Fruit fly (Drosophila melanogaster) whole organism, embryonic: ENCODE data around the gene CG13126.

ENCODE experiments used
- B-H1 ChIP-seq: fragments of 200-800 bp; sonication (Bioruptor generic); IDR thresholded peaks from 3 replicates; pipeline ENCODE4 v1.3.6; 2022; ENCODE audit warnings: missing biosample characterization, missing genetic modification characterization
- BtbVII ChIP-seq: fragments of 200-800 bp; sonication (Bioruptor generic); optimal IDR thresholded peaks from 3 replicates; lab custom pipeline; 2017; ENCODE audit warnings: missing biosample characterization, mild to moderate bottlenecking, missing genetic modification characterization
- C15 ChIP-seq: fragments of 200-800 bp; sonication (Bioruptor generic); IDR thresholded peaks from 3 replicates; pipeline ENCODE4 v1.3.6; 2022; ENCODE audit warnings: missing biosample characterization, missing genetic modification characterization
- CG10366 ChIP-seq: fragments of 200-800 bp; sonication (Bioruptor generic); IDR thresholded peaks from 2 replicates; pipeline ENCODE4 v1.3.6; 2022; ENCODE audit warnings: missing biosample characterization, missing genetic modification characterization
- CG10979 ChIP-seq: fragments of 200-800 bp; sonication (Bioruptor generic); optimal IDR thresholded peaks from 2 replicates; lab custom pipeline; 2018; ENCODE audit warnings: missing biosample characterization, mild to moderate bottlenecking, missing genetic modification characterization, moderate library complexity
- CG12155 ChIP-seq: fragments of 200-800 bp; sonication (Bioruptor generic); optimal IDR thresholded peaks from 3 replicates; lab custom pipeline; 2016; ENCODE audit warnings: missing biosample characterization, missing genetic modification characterization
- CG12219 ChIP-seq: fragments of 200-800 bp; sonication (Bioruptor generic); optimal IDR thresholded peaks from 3 replicates; lab custom pipeline; 2018; ENCODE audit warnings: missing biosample characterization, mild to moderate bottlenecking, missing genetic modification characterization
- CG12236 ChIP-seq: fragments of 200-800 bp; sonication (Bioruptor generic); optimal IDR thresholded peaks from 2 replicates; lab custom pipeline; 2016; ENCODE audit warnings: missing biosample characterization, missing genetic modification characterization
- CG12299 ChIP-seq: fragments of 200-800 bp; sonication (Bioruptor generic); optimal IDR thresholded peaks from 2 replicates; lab custom pipeline; 2018; ENCODE audit warnings: missing biosample characterization, mild to moderate bottlenecking, missing genetic modification characterization
- CG12391 ChIP-seq: fragments of 200-800 bp; sonication (Bioruptor generic); optimal IDR thresholded peaks from 3 replicates; lab custom pipeline; 2018; ENCODE audit warnings: missing biosample characterization, mild to moderate bottlenecking, missing genetic modification characterization, moderate library complexity
- CG15073 ChIP-seq: fragments of 200-800 bp; sonication (Bioruptor generic); optimal IDR thresholded peaks from 2 replicates; lab custom pipeline; 2016; ENCODE audit warnings: missing biosample characterization, missing genetic modification characterization
- CG15269 ChIP-seq: fragments of 200-800 bp; sonication (Bioruptor generic); optimal IDR thresholded peaks from 2 replicates; lab custom pipeline; 2018; ENCODE audit warnings: missing biosample characterization, mild to moderate bottlenecking, missing genetic modification characterization, moderate library complexity
- CG15514 ChIP-seq: fragments of 200-800 bp; sonication (Bioruptor generic); optimal IDR thresholded peaks from 3 replicates; lab custom pipeline; 2017; ENCODE audit warnings: missing biosample characterization, missing genetic modification characterization, mild to moderate bottlenecking, moderate library complexity, missing genetic modification reagents
- CG16813 ChIP-seq: fragments of 200-800 bp; sonication (Bioruptor generic); IDR thresholded peaks from 3 replicates; pipeline ENCODE4 v1.3.6; 2022; ENCODE audit warnings: missing biosample characterization, missing genetic modification characterization; ENCODE audit not compliant: partially characterized antibody
- CG17612 ChIP-seq: fragments of 200-800 bp; sonication (Bioruptor generic); IDR thresholded peaks from 2 replicates; pipeline ENCODE4 v1.3.6; 2022; ENCODE audit warnings: missing biosample characterization, missing genetic modification characterization
- CG2202 ChIP-seq: fragments of 200-800 bp; sonication (Bioruptor generic); optimal IDR thresholded peaks from 2 replicates; lab custom pipeline; 2018; ENCODE audit warnings: missing biosample characterization, mild to moderate bottlenecking, missing genetic modification characterization
- CG2875 ChIP-seq: fragments of 200-800 bp; sonication (Bioruptor generic); optimal IDR thresholded peaks from 2 replicates; lab custom pipeline; 2017; ENCODE audit warnings: missing biosample characterization, mild to moderate bottlenecking, missing genetic modification characterization, missing genetic modification reagents
- CG2889 ChIP-seq: fragments of 200-800 bp; sonication (Bioruptor generic); IDR thresholded peaks from 3 replicates; pipeline ENCODE4 v1.3.6; 2022; ENCODE audit warnings: missing biosample characterization, missing genetic modification characterization
- CG33557 ChIP-seq: fragments of 200-800 bp; sonication (Bioruptor generic); optimal IDR thresholded peaks from 2 replicates; lab custom pipeline; 2019; ENCODE audit warnings: missing biosample characterization, mild to moderate bottlenecking, missing genetic modification characterization, moderate library complexity
- CG34224 ChIP-seq: fragments of 200-800 bp; sonication (Bioruptor generic); IDR thresholded peaks from 3 replicates; pipeline ENCODE4 v1.3.6; 2022; ENCODE audit warnings: missing biosample characterization, missing genetic modification characterization; ENCODE audit not compliant: partially characterized antibody
- CG3838 ChIP-seq: fragments of 200-800 bp; sonication (Bioruptor generic); optimal IDR thresholded peaks from 3 replicates; lab custom pipeline; 2016; ENCODE audit warnings: missing biosample characterization, missing genetic modification characterization
- CG7745 ChIP-seq: fragments of 200-800 bp; sonication (Bioruptor generic); optimal IDR thresholded peaks from 2 replicates; lab custom pipeline; 2018; ENCODE audit warnings: missing biosample characterization, mild to moderate bottlenecking, missing genetic modification characterization, moderate library complexity
- CG7839 ChIP-seq: fragments of 200-800 bp; sonication (Bioruptor generic); optimal IDR thresholded peaks from 3 replicates; lab custom pipeline; 2018; ENCODE audit warnings: missing biosample characterization, mild to moderate bottlenecking, missing genetic modification characterization, moderate library complexity
- CG9727 ChIP-seq: fragments of 200-800 bp; sonication (Bioruptor generic); optimal IDR thresholded peaks from 3 replicates; lab custom pipeline; 2017; ENCODE audit warnings: missing biosample characterization, mild to moderate bottlenecking, missing genetic modification characterization
- CG9932 ChIP-seq: fragments of 200-800 bp; sonication (Bioruptor generic); IDR thresholded peaks from 2 replicates; pipeline ENCODE4 v1.3.6; 2022; ENCODE audit warnings: missing biosample characterization, missing genetic modification characterization
- E2f1 ChIP-seq: fragments of 200-800 bp; sonication (Bioruptor generic); IDR thresholded peaks from 2 replicates; pipeline ENCODE4 v1.3.6; 2022; ENCODE audit warnings: missing biosample characterization, missing genetic modification characterization
- Elba2 ChIP-seq: fragments of 200-800 bp; sonication (Bioruptor generic); optimal IDR thresholded peaks from 3 replicates; lab custom pipeline; 2016; ENCODE audit warnings: missing biosample characterization, missing genetic modification characterization
- GATAe ChIP-seq: fragments of 200-800 bp; sonication (Bioruptor generic); conservative IDR thresholded peaks from 2 replicates; pipeline ENCODE4 v1.3.6; 2022; ENCODE audit warnings: missing biosample characterization, missing genetic modification characterization
- Hand ChIP-seq: fragments of 200-800 bp; sonication (Bioruptor generic); optimal IDR thresholded peaks from 2 replicates; lab custom pipeline; 2017; ENCODE audit warnings: mild to moderate bottlenecking, missing biosample characterization, missing genetic modification reagents, missing genetic modification characterization
- Kr ChIP-seq: fragments of 200-800 bp; sonication (Bioruptor generic); optimal IDR thresholded peaks from 2 replicates; lab custom pipeline; 2017; ENCODE audit warnings: missing biosample characterization, mild to moderate bottlenecking, missing genetic modification characterization
- Lpt ChIP-seq: fragments of >200 bp; optimal IDR thresholded peaks from 2 replicates; lab custom pipeline; 2018; ENCODE audit warnings: missing biosample characterization, missing genetic modification characterization
- Sry-δ ChIP-seq: fragments of 200-800 bp; sonication (Bioruptor generic); optimal IDR thresholded peaks from 2 replicates; lab custom pipeline; 2016; ENCODE audit warnings: missing biosample characterization, missing genetic modification characterization
- Ssrp ChIP-seq: fragments of 200-800 bp; sonication (Bioruptor generic); optimal IDR thresholded peaks from 2 replicates; lab custom pipeline; 2018; ENCODE audit warnings: missing biosample characterization, mild to moderate bottlenecking, missing genetic modification characterization, moderate library complexity
- Taf1 ChIP-seq: fragments of 200-800 bp; sonication (Bioruptor generic); IDR thresholded peaks from 2 replicates; pipeline ENCODE4 v1.3.6; 2022; ENCODE audit warnings: missing biosample characterization, missing genetic modification characterization
- al ChIP-seq: fragments of 200-800 bp; sonication (Bioruptor generic); IDR thresholded peaks from 2 replicates; pipeline ENCODE4 v1.3.6; 2022; ENCODE audit warnings: missing biosample characterization, missing genetic modification characterization
- az2 ChIP-seq: fragments of 200-800 bp; sonication (Bioruptor generic); optimal IDR thresholded peaks from 3 replicates; lab custom pipeline; 2016; ENCODE audit warnings: missing biosample characterization, missing genetic modification characterization
- dmrt11E ChIP-seq: fragments of 200-800 bp; sonication (Bioruptor generic); optimal IDR thresholded peaks from 3 replicates; lab custom pipeline; 2018; ENCODE audit warnings: missing biosample characterization, mild to moderate bottlenecking, missing genetic modification characterization, moderate library complexity
- gsb ChIP-seq: fragments of 200-800 bp; sonication (Bioruptor generic); IDR thresholded peaks from 2 replicates; pipeline ENCODE4 v1.3.6; 2022; ENCODE audit warnings: missing biosample characterization, missing genetic modification characterization
- ham ChIP-seq: fragments of 200-800 bp; sonication (Bioruptor generic); IDR thresholded peaks from 2 replicates; pipeline ENCODE4 v1.3.6; 2022; ENCODE audit warnings: missing biosample characterization, missing genetic modification characterization
- ind ChIP-seq: fragments of 200-800 bp; sonication (Bioruptor generic); optimal IDR thresholded peaks from 3 replicates; lab custom pipeline; 2016; ENCODE audit warnings: missing biosample characterization, missing genetic modification characterization
- kah ChIP-seq: fragments of 200-800 bp; sonication (Bioruptor generic); optimal IDR thresholded peaks from 2 replicates; lab custom pipeline; 2018; ENCODE audit warnings: missing biosample characterization, mild to moderate bottlenecking, missing genetic modification characterization
- nerfin-2 ChIP-seq: fragments of 200-800 bp; sonication (Bioruptor generic); IDR thresholded peaks from 2 replicates; pipeline ENCODE4 v1.3.6; 2022; ENCODE audit warnings: missing biosample characterization, missing genetic modification characterization; ENCODE audit not compliant: partially characterized antibody
- pnt ChIP-seq: fragments of 200-800 bp; sonication (Bioruptor generic); optimal IDR thresholded peaks from 3 replicates; lab custom pipeline; 2016; ENCODE audit warnings: missing biosample characterization, missing genetic modification characterization
- psq ChIP-seq: fragments of 200-800 bp; sonication (Bioruptor generic); optimal IDR thresholded peaks from 2 replicates; lab custom pipeline; 2017; ENCODE audit warnings: missing biosample characterization, missing genetic modification characterization
- row ChIP-seq: fragments of 200-800 bp; sonication (Bioruptor generic); IDR thresholded peaks from 3 replicates; pipeline ENCODE4 v1.3.6; 2022; ENCODE audit warnings: missing biosample characterization, missing genetic modification characterization
- slbo ChIP-seq: fragments of 200-800 bp; sonication (Bioruptor generic); IDR thresholded peaks from 2 replicates; pipeline ENCODE4 v1.3.6; 2022; ENCODE audit warnings: missing biosample characterization, missing genetic modification characterization
- sqz ChIP-seq: fragments of 200-800 bp; sonication (Bioruptor generic); optimal IDR thresholded peaks from 3 replicates; lab custom pipeline; 2018; ENCODE audit warnings: missing biosample characterization, mild to moderate bottlenecking, missing genetic modification characterization
- ssp ChIP-seq: fragments of 200-800 bp; sonication (Bioruptor generic); IDR thresholded peaks from 2 replicates; pipeline ENCODE4 v1.3.6; 2022; ENCODE audit warnings: missing biosample characterization, missing genetic modification characterization
- tap ChIP-seq: fragments of 200-800 bp; optimal IDR thresholded peaks from 3 replicates; lab custom pipeline; 2019; ENCODE audit warnings: missing biosample characterization, mild to moderate bottlenecking, missing genetic modification characterization, moderate library complexity
- toy ChIP-seq: fragments of 200-800 bp; sonication (Bioruptor generic); IDR thresholded peaks from 2 replicates; pipeline ENCODE4 v1.3.6; 2022; ENCODE audit warnings: missing biosample characterization, missing genetic modification characterization
- zfh1 ChIP-seq: fragments of 200-800 bp; sonication (Bioruptor generic); IDR thresholded peaks from 3 replicates; pipeline ENCODE4 v1.3.6; 2022; ENCODE audit warnings: missing biosample characterization, missing genetic modification characterization

CG13126 gene

dm6 chr2L:9938631-9939256, 15.2 kb downstream of the CG13126 start, which contains the start of the genes Datp and CG4619 (continued):
- TF ChIP-seq CG7745 (tag; lab: Kevin White, UChicago) (no peak), B-H1 (GFP tag; lab: Robert Waterston, UW) (no peak), Ssrp (no peak), CG3838 (GFP tag; lab: Kevin White, UChicago) (no peak), CG12299 (tag; lab: Kevin White, UChicago) (no peak), BtbVII (GFP tag; lab: Kevin White, UChicago) (no peak), row (peak; percentile 61), CG33557 (no peak), gsb (GFP tag; lab: Robert Waterston, UW) (no peak), sqz (GFP tag; lab: Kevin White, UChicago) (no peak), CG15514 (GFP tag; lab: Kevin White, UChicago) (peak; percentile 97), C15 (GFP tag; lab: Robert Waterston, UW) (no peak), CG9727 (GFP tag; lab: Kevin White, UChicago) (no peak), nerfin-2 (no peak), CG2875 (no peak), CG2889 (GFP tag; lab: Robert Waterston, UW) (0 out of 3 replicates have a peak, but pooled peaks have one; percentile 6), Elba2 (GFP tag; lab: Kevin White, UChicago) (peak; percentile 61), ssp (no peak), pnt (no peak), GATAe (GFP tag; lab: Robert Waterston, UW) (no peak), Taf1 (GFP tag; lab: Robert Waterston, UW) (peak; percentile 33; the same call in 1 of the 2 replicates), ham (GFP tag; lab: Robert Waterston, UW) (no peak), CG15269 (tag; lab: Kevin White, UChicago) (no peak), CG12236 (GFP tag; lab: Kevin White, UChicago) (no peak), Sry-δ (GFP tag; lab: Kevin White, UChicago) (peak; percentile 30), tap (tag; lab: Kevin White, UChicago) (no peak), dmrt11E (tag; lab: Kevin White, UChicago) (no peak), CG12155 (GFP tag; lab: Kevin White, UChicago) (peak; percentile 11), al (GFP tag; lab: Robert Waterston, UW) (no peak; the same call in 1 of the 2 replicates), CG17612 (GFP tag; lab: Robert Waterston, UW) (no peak), kah (GFP tag; lab: Kevin White, UChicago) (peak; percentile 97), CG10979 (tag; lab: Kevin White, UChicago) (peak; percentile 6), Kr (GFP tag; lab: Kevin White, UChicago) (no peak), slbo (peak; percentile 71), CG7839 (tag; lab: Kevin White, UChicago) (no peak), CG2202 (no peak), az2 (GFP tag; lab: Kevin White, UChicago) (no peak), CG16813 (GFP tag; lab: Robert Waterston, UW) (no peak), CG15073 (no peak), Hand (GFP tag; lab: Kevin White, UChicago) (no peak), ind (GFP tag; lab: Kevin White, UChicago) (peak; percentile 46), psq (GFP tag; lab: Kevin White, UChicago) (no peak), zfh1 (GFP tag; lab: Robert Waterston, UW) (peak; percentile 52; the same call in 2 of the 3 replicates), CG12219 (GFP tag; lab: Kevin White, UChicago) (peak; percentile 13), CG10366 (GFP tag; lab: Robert Waterston, UW) (no peak), E2f1 (GFP tag; lab: Robert Waterston, UW) (no peak), CG12391 (peak; percentile 19), Lpt (GFP tag; lab: Kevin White, UChicago) (no peak), CG34224 (GFP tag; lab: Robert Waterston, UW) (peak; percentile 43; the same call in 1 of the 3 replicates), CG9932 (GFP tag; lab: Robert Waterston, UW) (peak; percentile 85), toy (GFP tag; lab: Robert Waterston, UW) (no peak)
